Fruit fly (Drosophila melanogaster) whole organism, adult: ENCODE measurements around the gene CG10341.

Source experiments
- CG11617 ChIP-seq: fragments of 200-800 bp; sonication (Bioruptor generic); optimal IDR thresholded peaks from 2 replicates; lab custom pipeline; 2017; ENCODE audit warnings: mild to moderate bottlenecking, missing biosample characterization, missing genetic modification reagents, missing genetic modification characterization
- CG12768 ChIP-seq: fragments of 200-800 bp; sonication (Bioruptor generic); optimal IDR thresholded peaks from 2 replicates; lab custom pipeline; 2017; ENCODE audit warnings: missing biosample characterization, missing genetic modification characterization, mild to moderate bottlenecking, moderate library complexity, missing genetic modification reagents
- CG7045 ChIP-seq: fragments of 200-800 bp; sonication (Bioruptor generic); optimal IDR thresholded peaks from 2 replicates; lab custom pipeline; 2017; ENCODE audit warnings: missing biosample characterization, mild to moderate bottlenecking, missing genetic modification characterization
- Crg-1 ChIP-seq: fragments of 200-800 bp; sonication (Bioruptor generic); optimal IDR thresholded peaks from 2 replicates; lab custom pipeline; 2016; ENCODE audit warnings: missing biosample characterization, missing genetic modification characterization
- Hr96 ChIP-seq: fragments of 200-800 bp; sonication (Bioruptor generic); optimal IDR thresholded peaks from 2 replicates; lab custom pipeline; 2016; ENCODE audit warnings: missing biosample characterization, missing genetic modification characterization
- Mnt ChIP-seq: fragments of 200-800 bp; sonication (Bioruptor generic); optimal IDR thresholded peaks from 2 replicates; lab custom pipeline; 2016; ENCODE audit warnings: missing biosample characterization, mild to moderate bottlenecking, missing genetic modification characterization
- cnc ChIP-seq, 2 experiments: fragments of >200 bp; optimal IDR thresholded peaks; 2 replicates each; lab custom pipeline; 2017
- kay ChIP-seq: fragments of 200-800 bp; sonication (Bioruptor generic); peaks from one replicate; lab custom pipeline; 2016; ENCODE audit warnings: missing biosample characterization, missing genetic modification characterization, borderline replicate concordance
- ovo ChIP-seq: fragments of 200-800 bp; sonication (Bioruptor generic); optimal IDR thresholded peaks from 2 replicates; lab custom pipeline; 2016; ENCODE audit warnings: missing biosample characterization, missing genetic modification characterization
- pad ChIP-seq: fragments of 200-800 bp; sonication (Bioruptor generic); optimal IDR thresholded peaks from 3 replicates; lab custom pipeline; 2017; ENCODE audit warnings: missing biosample characterization, missing genetic modification characterization, mild to moderate bottlenecking, moderate library complexity, missing genetic modification reagents
- tj ChIP-seq: fragments of 200-800 bp; sonication (Bioruptor generic); optimal IDR thresholded peaks from 3 replicates; lab custom pipeline; 2017; ENCODE audit warnings: missing biosample characterization, mild to moderate bottlenecking, missing genetic modification characterization, moderate library complexity

DNA sequence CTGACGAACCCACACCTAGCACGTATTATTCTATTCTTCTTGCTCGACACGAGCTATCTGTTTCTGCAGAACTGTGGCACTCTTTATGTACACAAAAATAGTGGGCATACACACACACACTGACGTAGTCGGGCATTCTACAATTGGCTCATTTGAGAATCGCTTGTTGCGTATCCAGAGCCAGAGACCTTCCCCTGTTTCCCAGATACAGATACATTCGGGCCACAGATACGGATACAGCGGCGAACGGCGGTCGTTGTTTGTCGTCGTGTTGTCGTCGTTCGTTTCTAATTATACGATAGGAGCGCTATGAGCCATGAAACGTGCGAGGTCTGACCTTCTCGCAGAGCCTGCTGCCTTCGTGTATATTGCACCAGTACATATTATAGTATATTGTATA, 38.7 kb downstream of the CG10341 start:
- TF ChIP-seq CG7045 (GFP tag; lab: Kevin White, UChicago) (no peak), kay (GFP tag; lab: Kevin White, UChicago) (no peak), cnc (optimal IDR thresholded peaks at IDR 0.05; lab: Kevin White, UChicago) (no peak), Mnt (GFP tag; lab: Kevin White, UChicago) (no peak), CG11617 (GFP tag; lab: Kevin White, UChicago) (no peak), ovo (GFP tag; lab: Kevin White, UChicago) (no peak), Crg-1 (GFP tag; lab: Kevin White, UChicago) (no peak), pad (GFP tag; lab: Kevin White, UChicago) (no peak), CG12768 (GFP tag; lab: Kevin White, UChicago) (no peak), Hr96 (GFP tag; lab: Kevin White, UChicago) (no peak), tj (GFP tag; lab: Kevin White, UChicago) (no peak)
